Worm (Caenorhabditis elegans) whole organism, L2 larva: ENCODE measurements around the gene jmjd-1.2.

Experiments
- C34F6.9 ChIP-seq: fragments of 150-350 bp; optimal IDR thresholded peaks from 2 replicates; lab custom pipeline; 2014; ENCODE audit warnings: missing biosample characterization, missing genetic modification characterization
- R02D3.7 ChIP-seq: fragments of 150-350 bp; optimal IDR thresholded peaks from 2 replicates; lab custom pipeline; 2014; ENCODE audit warnings: missing biosample characterization, missing genetic modification characterization
- ZK546.5 ChIP-seq: sonication (generic microtip); optimal IDR thresholded peaks from 2 replicates; lab custom pipeline; 2017; ENCODE audit warnings: missing biosample characterization, missing genetic modification characterization
- alr-1 ChIP-seq: fragments of 150-350 bp; optimal IDR thresholded peaks from 2 replicates; lab custom pipeline; 2014; ENCODE audit warnings: missing biosample characterization, missing genetic modification characterization
- ama-1 ChIP-seq: fragments of 150-350 bp; optimal IDR thresholded peaks from 2 replicates; lab custom pipeline; 2018; ENCODE audit warnings: inconsistent platforms
- blmp-1 ChIP-seq: sonication (generic microtip); optimal IDR thresholded peaks from 2 replicates; lab custom pipeline; 2017; ENCODE audit warnings: missing genetic modification characterization, mild to moderate bottlenecking, missing compliant biosample characterization, antibody characterized with exemption, moderate library complexity; ENCODE audit not compliant: insufficient read depth
- ceh-16 ChIP-seq: fragments of 150-350 bp; optimal IDR thresholded peaks from 2 replicates; lab custom pipeline; 2014; ENCODE audit warnings: missing biosample characterization, missing genetic modification characterization
- dmd-4 ChIP-seq: sonication (generic microtip); optimal IDR thresholded peaks from 2 replicates; lab custom pipeline; 2017; ENCODE audit warnings: missing biosample characterization, missing genetic modification characterization
- egl-27 ChIP-seq: sonication (generic microtip); optimal IDR thresholded peaks from 3 replicates; lab custom pipeline; 2017; ENCODE audit warnings: missing biosample characterization, missing genetic modification reagents, missing genetic modification characterization
- elt-1 ChIP-seq: fragments of 150-350 bp; optimal IDR thresholded peaks from 2 replicates; lab custom pipeline; 2014; ENCODE audit warnings: missing biosample characterization, missing genetic modification characterization
- elt-3 ChIP-seq: sonication (generic microtip); optimal IDR thresholded peaks from 2 replicates; lab custom pipeline; 2017; ENCODE audit warnings: missing biosample characterization, missing genetic modification characterization
- fos-1 ChIP-seq: fragments of 150-350 bp; optimal IDR thresholded peaks from 2 replicates; lab custom pipeline; 2014; ENCODE audit warnings: missing biosample characterization, missing genetic modification characterization
- gmeb-1 ChIP-seq: fragments of 150-350 bp; optimal IDR thresholded peaks from 2 replicates; lab custom pipeline; 2014; ENCODE audit warnings: missing biosample characterization, missing genetic modification characterization
- lin-11 ChIP-seq: fragments of 150-350 bp; sonication (generic microtip); optimal IDR thresholded peaks from 2 replicates; lab custom pipeline; 2014; ENCODE audit warnings: missing biosample characterization, missing genetic modification characterization, inconsistent platforms, mixed read lengths
- lin-39 ChIP-seq: fragments of 150-350 bp; optimal IDR thresholded peaks from 2 replicates; lab custom pipeline; 2014; ENCODE audit warnings: missing biosample characterization, missing genetic modification reagents, missing genetic modification characterization
- lsy-2 ChIP-seq, 2 experiments: fragments of 150-350 bp in 1 of 2; sonication (generic microtip) in 1 of 2; optimal IDR thresholded peaks; 2 replicates each; lab custom pipeline; 2014 to 2017; ENCODE audit warnings: missing biosample characterization in 2 of 2, missing genetic modification characterization in 2 of 2
- mab-5 ChIP-seq: fragments of 150-350 bp; optimal IDR thresholded peaks from 2 replicates; lab custom pipeline; 2014; ENCODE audit warnings: missing biosample characterization, missing genetic modification characterization
- mdl-1 ChIP-seq, 2 experiments: fragments of 150-350 bp in 1 of 2; sonication (generic microtip) in 1 of 2; optimal IDR thresholded peaks; 2 replicates each; lab custom pipeline; 2017; ENCODE audit warnings: missing biosample characterization in 2 of 2, missing genetic modification characterization in 2 of 2
- nhr-10 ChIP-seq: sonication (generic microtip); optimal IDR thresholded peaks from 2 replicates; lab custom pipeline; 2017; ENCODE audit warnings: missing biosample characterization, missing genetic modification characterization
- nhr-11 ChIP-seq: fragments of 150-350 bp; optimal IDR thresholded peaks from 2 replicates; lab custom pipeline; 2014; ENCODE audit warnings: missing biosample characterization, missing genetic modification characterization
- nhr-12 ChIP-seq: fragments of 150-350 bp; optimal IDR thresholded peaks from 2 replicates; lab custom pipeline; 2014; ENCODE audit warnings: missing biosample characterization, missing genetic modification characterization
- nhr-23 ChIP-seq: fragments of 150-350 bp; optimal IDR thresholded peaks from 2 replicates; lab custom pipeline; 2014; ENCODE audit warnings: missing biosample characterization, missing genetic modification reagents, missing genetic modification characterization
- nhr-237 ChIP-seq: fragments of 150-350 bp; optimal IDR thresholded peaks from 2 replicates; lab custom pipeline; 2014; ENCODE audit warnings: missing biosample characterization, missing genetic modification characterization
- nhr-6 ChIP-seq: fragments of 150-350 bp; optimal IDR thresholded peaks from 2 replicates; lab custom pipeline; 2014; ENCODE audit warnings: missing biosample characterization, missing genetic modification characterization
- nhr-77 ChIP-seq: fragments of 150-350 bp; optimal IDR thresholded peaks from 2 replicates; lab custom pipeline; 2014; ENCODE audit warnings: missing biosample characterization, missing genetic modification characterization
- skn-1 ChIP-seq: sonication (generic microtip); optimal IDR thresholded peaks from 2 replicates; lab custom pipeline; 2017; ENCODE audit warnings: missing biosample characterization, missing genetic modification characterization
- sma-3 ChIP-seq: sonication (generic microtip); optimal IDR thresholded peaks from 2 replicates; lab custom pipeline; 2016; ENCODE audit warnings: missing genetic modification reagents, missing genetic modification characterization, missing compliant biosample characterization
- sma-9 ChIP-seq, 2 experiments: fragments of 150-350 bp in 1 of 2; sonication (generic microtip) in 1 of 2; optimal IDR thresholded peaks; 2 replicates each; lab custom pipeline; 2014 to 2016; ENCODE audit warnings: missing genetic modification characterization in 2 of 2, mild to moderate bottlenecking in 1 of 2, missing biosample characterization in 1 of 2, missing compliant biosample characterization in 1 of 2, missing genetic modification reagents in 1 of 2, moderate library complexity in 1 of 2
- snpc-4 ChIP-seq: fragments of 150-350 bp; optimal IDR thresholded peaks from 2 replicates; lab custom pipeline; 2014; ENCODE audit warnings: missing biosample characterization, missing genetic modification characterization
- unc-39 ChIP-seq: fragments of 150-350 bp; optimal IDR thresholded peaks from 2 replicates; lab custom pipeline; 2014; ENCODE audit warnings: missing biosample characterization, missing genetic modification characterization
- unc-55 ChIP-seq: fragments of 150-350 bp; sonication (generic microtip); optimal IDR thresholded peaks from 3 replicates; lab custom pipeline; 2014; ENCODE audit warnings: missing biosample characterization, missing genetic modification reagents, missing genetic modification characterization
- zag-1 ChIP-seq: fragments of 150-350 bp; optimal IDR thresholded peaks from 2 replicates; lab custom pipeline; 2014; ENCODE audit warnings: missing biosample characterization, missing genetic modification characterization
- ztf-1 ChIP-seq: fragments of 200-800 bp; sonication (Bioruptor generic); conservative IDR thresholded peaks from 2 replicates; pipeline ENCODE4 v1.3.6; 2022; ENCODE audit warnings: missing genetic modification characterization, missing compliant biosample characterization
- ztf-11 ChIP-seq: sonication (generic microtip); optimal IDR thresholded peaks from 2 replicates; lab custom pipeline; 2017; ENCODE audit warnings: missing biosample characterization, missing genetic modification characterization
- ztf-4 ChIP-seq: fragments of 150-350 bp; optimal IDR thresholded peaks from 2 replicates; lab custom pipeline; 2014; ENCODE audit warnings: missing biosample characterization, missing genetic modification characterization

Gene jmjd-1.2

ce11 chrIV:4611740-4612139 is 49.1 kb upstream of the jmjd-1.2 start:
- TF ChIP-seq blmp-1 (no peak), gmeb-1 (tag; lab: Kevin White, UChicago) (no peak), nhr-11 (tag; lab: Kevin White, UChicago) (no peak), nhr-23 (tag; lab: Kevin White, UChicago) (no peak), R02D3.7 (tag; lab: Kevin White, UChicago) (no peak), egl-27 (tag; lab: Kevin White, UChicago) (no peak), ztf-11 (tag; lab: Kevin White, UChicago) (no peak), alr-1 (tag; lab: Kevin White, UChicago) (no peak), unc-55 (GFP tag; lab: Kevin White, UChicago) (no peak)
- TF ChIP-seq, all 48 proteins: peak for 0

ce11 chrIV:4612597-4612996 is 48.2 kb upstream of the jmjd-1.2 start:
- no peak for TF ChIP-seq sma-3 (GFP tag; lab: Kevin White, UChicago)
- TF ChIP-seq nhr-10 (tag; lab: Kevin White, UChicago) = no peak
- no peak for TF ChIP-seq nhr-6 (tag; lab: Kevin White, UChicago)
- no peak for TF ChIP-seq ZK546.5 (tag; lab: Kevin White, UChicago)
- no peak for TF ChIP-seq lin-39 (tag; lab: Kevin White, UChicago)
- TF ChIP-seq elt-1 = no peak
- TF ChIP-seq C34F6.9 = no peak
- no peak for TF ChIP-seq blmp-1
- TF ChIP-seq unc-39 (tag; lab: Kevin White, UChicago) = no peak
- TF ChIP-seq mab-5 (tag; lab: Kevin White, UChicago) = no peak
- no peak for TF ChIP-seq ztf-11 (tag; lab: Kevin White, UChicago)
- TF ChIP-seq ceh-16 (tag; lab: Kevin White, UChicago) = no peak
- TF ChIP-seq elt-3 (tag; lab: Kevin White, UChicago) = no peak
- no peak for TF ChIP-seq ztf-1
- no peak for TF ChIP-seq sma-9 (GFP tag; optimal IDR thresholded peaks at IDR 0.05; lab: Kevin White, UChicago)
- no peak for TF ChIP-seq sma-9 (tag; optimal IDR thresholded peaks at IDR 0.05; lab: Kevin White, UChicago)
- TF ChIP-seq mdl-1 (tag; optimal IDR thresholded peaks at IDR 0.05; lab: Kevin White, UChicago) = no peak
- TF ChIP-seq R02D3.7 (tag; lab: Kevin White, UChicago) = no peak
- TF ChIP-seq, all 48 proteins: peak for 0

- TF ChIP-seq nhr-237 (tag; lab: Kevin White, UChicago) (no peak), lin-11 (tag; lab: Kevin White, UChicago) (peak; percentile 24)
These were observed 47.3 kb upstream of the jmjd-1.2 start for ce11 chrIV:4613516-4613915.

- TF ChIP-seq zag-1 (tag; lab: Kevin White, UChicago) (no peak), lsy-2 (tag; optimal IDR thresholded peaks at IDR 0.05; lab: Kevin White, UChicago) (no peak), ama-1 (lab: Kevin White, UChicago) (no peak), ceh-16 (tag; lab: Kevin White, UChicago) (no peak)
These were observed 36.9 kb upstream of the jmjd-1.2 start for ce11 chrIV:4623852-4624251.

ce11 chrIV:4633393-4633792 is 27.4 kb upstream of the jmjd-1.2 start, which contains the start of gene R105.1:
TSS of gene R105.1 (plus strand) at chrIV:4633693.
- no peak for TF ChIP-seq mab-5 (tag; lab: Kevin White, UChicago)
- TF ChIP-seq, all 48 proteins: peak for 0

- TF ChIP-seq zag-1 (tag; lab: Kevin White, UChicago) (no peak), elt-1 (no peak), nhr-6 (tag; lab: Kevin White, UChicago) (no peak), nhr-11 (tag; lab: Kevin White, UChicago) (no peak), dmd-4 (tag; lab: Kevin White, UChicago) (no peak), lin-39 (tag; lab: Kevin White, UChicago) (no peak), sma-3 (GFP tag; lab: Kevin White, UChicago) (no peak), ztf-11 (tag; lab: Kevin White, UChicago) (no peak), ama-1 (lab: Kevin White, UChicago) (no peak), skn-1 (tag; lab: Kevin White, UChicago) (no peak), nhr-77 (no peak), unc-39 (tag; lab: Kevin White, UChicago) (no peak), nhr-12 (tag; lab: Kevin White, UChicago) (no peak), fos-1 (tag; lab: Kevin White, UChicago) (no peak), snpc-4 (tag; lab: Kevin White, UChicago) (no peak), ztf-4 (tag; lab: Kevin White, UChicago) (no peak)
These were observed 24.8 kb upstream of the jmjd-1.2 start, which contains the start of gene R105.5 for ce11 chrIV:4636001-4636400. TSS of gene R105.5 (plus strand) at chrIV:4636301.
